Worm (Caenorhabditis elegans) whole organism, late embryonic: ENCODE data around the gene T01C3.3.

Experiments
- hlh-30 ChIP-seq: sonication (generic microtip); optimal IDR thresholded peaks from 2 replicates; lab custom pipeline; 2017; ENCODE audit warnings: antibody characterized with exemption, missing genetic modification characterization, missing compliant biosample characterization; ENCODE audit not compliant: insufficient read depth
- tbx-2 ChIP-seq: sonication (generic microtip); optimal IDR thresholded peaks from 2 replicates; lab custom pipeline; 2016; ENCODE audit warnings: missing genetic modification characterization, missing compliant biosample characterization

ce11 chrV:14945697-14946096 lies 46.8 kb downstream of the T01C3.3 start, which contains the start of gene C30G7.3:
- TF ChIP-seq tbx-2, result no peak
- TF ChIP-seq hlh-30 (tag; lab: Kevin White, UChicago), result no peak
